Worm (Caenorhabditis elegans) whole organism, L3 larva: Measurements from ENCODE around the gene Y22D7AR.7.
A peak's percentile ranks its signal among the peaks of the same experiment; 100 is the strongest.

Experiments
- ZK546.5 ChIP-seq: sonication (generic microtip); optimal IDR thresholded peaks from 2 replicates; lab custom pipeline; 2017; ENCODE audit warnings: missing biosample characterization, missing genetic modification characterization
- aly-2 ChIP-seq: fragments of 150-350 bp; optimal IDR thresholded peaks from 2 replicates; lab custom pipeline; 2014; ENCODE audit warnings: missing biosample characterization, missing genetic modification characterization
- ama-1 ChIP-seq: fragments of 150-350 bp; optimal IDR thresholded peaks from 2 replicates; lab custom pipeline; 2018
- ceh-16 ChIP-seq: sonication (generic microtip); optimal IDR thresholded peaks from 2 replicates; lab custom pipeline; 2017; ENCODE audit warnings: missing biosample characterization, missing genetic modification characterization
- ceh-28 ChIP-seq: fragments of 150-350 bp; optimal IDR thresholded peaks from 2 replicates; lab custom pipeline; 2014; ENCODE audit warnings: missing biosample characterization, missing genetic modification reagents, missing genetic modification characterization
- ceh-9 ChIP-seq: sonication (generic microtip); optimal IDR thresholded peaks from 2 replicates; lab custom pipeline; 2018; ENCODE audit warnings: missing biosample characterization, missing genetic modification characterization
- egl-27 ChIP-seq: sonication (generic microtip); optimal IDR thresholded peaks from 4 replicates; lab custom pipeline; 2017; ENCODE audit warnings: missing biosample characterization, missing genetic modification reagents, missing genetic modification characterization
- elt-1 ChIP-seq: fragments of 150-350 bp; optimal IDR thresholded peaks from 2 replicates; lab custom pipeline; 2014; ENCODE audit warnings: missing biosample characterization, missing genetic modification characterization
- elt-3 ChIP-seq, 3 experiments: fragments of 150-350 bp in 1 of 3; sonication (generic microtip) in 2 of 3; optimal IDR thresholded peaks; 2 replicates in 2 of 3; 4 replicates in 1 of 3; lab custom pipeline; 2014 to 2017; ENCODE audit warnings: missing biosample characterization in 3 of 3, missing genetic modification characterization in 3 of 3
- eor-1 ChIP-seq, 2 experiments: fragments of 150-350 bp; optimal IDR thresholded peaks; 2 replicates each; lab custom pipeline; 2014 to 2018; ENCODE audit warnings: missing biosample characterization in 2 of 2, missing genetic modification characterization in 2 of 2
- fkh-10 ChIP-seq: sonication (generic microtip); optimal IDR thresholded peaks from 2 replicates; lab custom pipeline; 2017; ENCODE audit warnings: missing biosample characterization, missing genetic modification reagents, missing genetic modification characterization
- fos-1 ChIP-seq: fragments of 150-350 bp; optimal IDR thresholded peaks from 2 replicates; lab custom pipeline; 2014; ENCODE audit warnings: missing biosample characterization, missing genetic modification characterization
- hmg-11 ChIP-seq: sonication (generic microtip); optimal IDR thresholded peaks from 2 replicates; lab custom pipeline; 2016; ENCODE audit warnings: missing genetic modification characterization, missing compliant biosample characterization
- jun-1 ChIP-seq: fragments of 150-350 bp; optimal IDR thresholded peaks from 2 replicates; lab custom pipeline; 2014; ENCODE audit warnings: missing biosample characterization, missing genetic modification reagents, missing genetic modification characterization
- lin-39 ChIP-seq: fragments of 150-350 bp; optimal IDR thresholded peaks from 2 replicates; lab custom pipeline; 2018; ENCODE audit warnings: missing biosample characterization, missing genetic modification reagents, missing genetic modification characterization
- mdl-1 ChIP-seq: fragments of 150-350 bp; optimal IDR thresholded peaks from 2 replicates; lab custom pipeline; 2014; ENCODE audit warnings: missing biosample characterization, missing genetic modification characterization
- mml-1 ChIP-seq: fragments of 150-350 bp; sonication (generic microtip); optimal IDR thresholded peaks from 3 replicates; lab custom pipeline; 2014; ENCODE audit warnings: missing biosample characterization, missing genetic modification characterization
- nfya-1 ChIP-seq: sonication (generic microtip); optimal IDR thresholded peaks from 2 replicates; lab custom pipeline; 2017; ENCODE audit warnings: missing genetic modification characterization, mild to moderate bottlenecking, missing compliant biosample characterization, antibody characterized with exemption, moderate library complexity; ENCODE audit not compliant: insufficient read depth
- nhr-11 ChIP-seq: fragments of 150-350 bp; optimal IDR thresholded peaks from 2 replicates; lab custom pipeline; 2014; ENCODE audit warnings: missing biosample characterization, missing genetic modification characterization
- nhr-12 ChIP-seq: fragments of 150-350 bp; optimal IDR thresholded peaks from 2 replicates; lab custom pipeline; 2014; ENCODE audit warnings: missing biosample characterization, missing genetic modification characterization
- nhr-23 ChIP-seq: fragments of 150-350 bp; optimal IDR thresholded peaks from 2 replicates; lab custom pipeline; 2014; ENCODE audit warnings: missing biosample characterization, missing genetic modification reagents, missing genetic modification characterization
- nhr-237 ChIP-seq: fragments of 150-350 bp; optimal IDR thresholded peaks from 2 replicates; lab custom pipeline; 2014; ENCODE audit warnings: missing biosample characterization, missing genetic modification characterization
- nhr-25 ChIP-seq: sonication (generic microtip); optimal IDR thresholded peaks from 2 replicates; lab custom pipeline; 2017; ENCODE audit warnings: missing biosample characterization, missing genetic modification characterization
- nhr-28 ChIP-seq: fragments of 150-350 bp; optimal IDR thresholded peaks from 2 replicates; lab custom pipeline; 2014; ENCODE audit warnings: missing biosample characterization, missing genetic modification characterization
- nhr-43 ChIP-seq: sonication (generic microtip); optimal IDR thresholded peaks from 2 replicates; lab custom pipeline; 2016; ENCODE audit warnings: mild to moderate bottlenecking, missing genetic modification characterization, missing compliant biosample characterization; ENCODE audit not compliant: poor library complexity, severe bottlenecking
- nhr-76 ChIP-seq: fragments of 150-350 bp; sonication (generic microtip); optimal IDR thresholded peaks from 5 replicates; lab custom pipeline; 2014; ENCODE audit warnings: missing biosample characterization, missing genetic modification characterization
- nhr-77 ChIP-seq: fragments of 150-350 bp; optimal IDR thresholded peaks from 2 replicates; lab custom pipeline; 2014; ENCODE audit warnings: missing biosample characterization, missing genetic modification characterization
- pha-4 ChIP-seq: fragments of 150-350 bp; optimal IDR thresholded peaks from 2 replicates; lab custom pipeline; 2014; ENCODE audit warnings: missing biosample characterization, missing genetic modification reagents, missing genetic modification characterization
- pqm-1 ChIP-seq: fragments of 150-350 bp; optimal IDR thresholded peaks from 2 replicates; lab custom pipeline; 2017; ENCODE audit warnings: missing biosample characterization, missing genetic modification characterization, inconsistent platforms
- sea-2 ChIP-seq: fragments of 150-350 bp; sonication (generic microtip); optimal IDR thresholded peaks from 4 replicates; lab custom pipeline; 2014; ENCODE audit warnings: missing biosample characterization, missing genetic modification reagents, missing genetic modification characterization
- skn-1 ChIP-seq: fragments of 150-350 bp; optimal IDR thresholded peaks from 2 replicates; lab custom pipeline; 2014; ENCODE audit warnings: missing biosample characterization, missing genetic modification characterization
- snpc-4 ChIP-seq: fragments of 150-350 bp; optimal IDR thresholded peaks from 2 replicates; lab custom pipeline; 2014; ENCODE audit warnings: missing biosample characterization, missing genetic modification characterization
- zag-1 ChIP-seq: fragments of 150-350 bp; optimal IDR thresholded peaks from 2 replicates; lab custom pipeline; 2014; ENCODE audit warnings: missing biosample characterization, missing genetic modification characterization
- ztf-4 ChIP-seq: fragments of 150-350 bp; optimal IDR thresholded peaks from 2 replicates; lab custom pipeline; 2014; ENCODE audit warnings: missing biosample characterization, missing genetic modification characterization

Gene Y22D7AR.7

DNA sequence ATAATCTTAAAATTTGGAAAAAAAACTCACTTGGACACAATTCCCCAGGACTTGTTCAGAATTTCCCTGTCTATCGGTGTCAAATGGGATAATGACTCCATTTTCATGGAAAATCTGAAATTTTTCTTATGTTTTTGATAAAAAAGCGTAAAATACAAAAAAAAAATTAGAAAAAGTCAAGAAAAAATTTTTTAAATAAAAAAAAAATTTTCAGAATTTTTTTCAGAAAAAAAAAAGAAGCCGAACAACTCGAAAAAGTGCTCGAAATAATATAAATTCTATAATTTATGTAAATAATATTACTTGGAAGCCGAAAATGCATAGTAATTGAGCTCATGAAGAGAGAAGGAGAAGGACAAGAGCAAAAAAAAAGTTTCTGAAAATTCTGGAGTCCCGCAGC is 19.4 kb downstream of the Y22D7AR.7 start, which contains the start of gene glb-30:
Gene glb-30 (minus strand): TSS at position 101 of the 400 bp plus-strand sequence.
- TF ChIP-seq skn-1: no peak
- no peak for TF ChIP-seq snpc-4 (tag; lab: Kevin White, UChicago)
- TF ChIP-seq nfya-1 (tag; lab: Kevin White, UChicago): no peak
- no peak for TF ChIP-seq egl-27 (tag; lab: Kevin White, UChicago)
- no peak for TF ChIP-seq elt-1 (tag; lab: Kevin White, UChicago)
- TF ChIP-seq pqm-1 (tag; lab: Kevin White, UChicago): no peak
- TF ChIP-seq fos-1 (tag; lab: Kevin White, UChicago): no peak
- TF ChIP-seq fkh-10 (GFP tag; lab: Kevin White, UChicago): no peak
- TF ChIP-seq zag-1: no peak
- no peak for TF ChIP-seq hmg-11
- TF ChIP-seq aly-2 (tag; lab: Kevin White, UChicago): no peak
- no peak for TF ChIP-seq ZK546.5
- no peak for TF ChIP-seq sea-2
- TF ChIP-seq nhr-77 (tag; lab: Kevin White, UChicago): no peak
- no peak for TF ChIP-seq nhr-23 (tag; lab: Kevin White, UChicago)
- TF ChIP-seq nhr-43: no peak
- no peak for TF ChIP-seq nhr-237 (tag; lab: Kevin White, UChicago)

DNA sequence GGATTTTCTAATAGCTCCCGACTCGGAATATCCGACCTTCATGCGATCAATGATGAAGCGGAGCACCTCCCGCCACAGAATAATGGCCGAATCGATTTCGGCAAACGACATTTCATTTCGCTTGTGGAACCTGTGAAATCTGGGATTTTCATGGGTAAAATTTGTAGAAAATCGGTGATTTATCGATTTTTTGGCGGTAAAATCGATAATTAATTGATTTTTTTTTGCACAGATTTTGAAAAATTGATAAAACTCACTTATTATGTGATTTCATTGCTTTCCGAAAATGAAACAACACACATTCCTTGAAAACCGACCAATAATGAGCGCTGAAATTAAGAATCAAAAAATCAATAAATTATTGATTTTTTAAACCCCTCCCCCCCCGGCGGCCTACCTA is 21.0 kb downstream of the Y22D7AR.7 start:
- TF ChIP-seq ceh-28 (tag; lab: Kevin White, UChicago) (peak; percentile 76), jun-1 (no peak)

DNA sequence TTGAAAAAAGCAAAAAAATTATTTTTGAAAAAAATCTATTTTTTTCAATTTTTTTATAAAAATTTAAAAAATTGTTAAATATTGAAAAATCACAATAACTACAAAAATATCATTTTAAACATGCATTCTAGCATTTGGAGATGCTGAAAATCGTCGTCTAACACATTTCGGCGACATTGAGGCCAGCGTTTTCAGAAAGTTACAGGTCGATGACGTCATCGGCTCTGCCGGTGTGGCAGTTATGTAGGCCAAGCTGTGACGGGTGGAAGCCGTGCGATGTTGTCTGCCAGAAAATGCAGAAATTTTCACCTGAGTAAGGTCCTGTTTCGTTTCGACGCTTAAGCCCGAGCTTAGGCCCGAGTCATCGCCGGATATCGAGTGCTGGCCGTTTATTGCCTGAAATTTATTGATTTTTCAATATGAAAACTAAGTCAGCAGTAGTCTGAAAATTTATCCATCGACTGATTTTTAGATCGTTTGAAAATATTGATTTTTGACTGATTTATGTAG is 22.0 kb downstream of the Y22D7AR.7 start, which contains the start of gene Y22D7AR.3:
Gene Y22D7AR.3 (minus strand): TSS at position 51 of the 510 bp plus-strand sequence.
- TF ChIP-seq nhr-28 (no peak), eor-1 (tag; optimal IDR thresholded peaks at IDR 0.05; lab: Kevin White, UChicago) (no peak), mdl-1 (tag; lab: Kevin White, UChicago) (no peak), egl-27 (tag; lab: Kevin White, UChicago) (no peak), nhr-43 (no peak), sea-2 (no peak), elt-1 (tag; lab: Kevin White, UChicago) (no peak)

DNA sequence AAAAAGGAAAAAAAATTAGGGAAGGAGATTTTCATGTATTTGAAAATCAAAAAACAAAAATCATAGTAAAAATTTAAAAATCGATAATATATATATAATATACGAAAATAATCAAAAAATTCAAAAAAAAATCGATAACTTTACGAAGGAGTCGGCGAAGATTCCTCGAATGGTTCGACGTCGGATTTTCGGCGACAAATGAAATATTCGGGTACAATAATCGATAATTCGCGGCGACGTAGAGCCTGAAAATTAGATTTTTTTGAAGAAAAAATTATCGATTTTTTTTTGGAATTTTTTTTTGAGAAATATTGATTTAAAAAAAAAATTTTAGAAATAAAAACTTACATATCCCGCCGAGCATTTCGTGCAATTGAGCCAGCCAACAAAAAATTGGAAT is 22.5 kb downstream of the Y22D7AR.7 start:
- TF ChIP-seq ceh-16 (tag; lab: Kevin White, UChicago) (no peak), elt-3 (tag; optimal IDR thresholded peaks at IDR 0.05; lab: Kevin White, UChicago) (no peak), pha-4 (tag; lab: Kevin White, UChicago) (no peak), nhr-12 (no peak), ceh-28 (tag; lab: Kevin White, UChicago) (peak; percentile 60)

DNA sequence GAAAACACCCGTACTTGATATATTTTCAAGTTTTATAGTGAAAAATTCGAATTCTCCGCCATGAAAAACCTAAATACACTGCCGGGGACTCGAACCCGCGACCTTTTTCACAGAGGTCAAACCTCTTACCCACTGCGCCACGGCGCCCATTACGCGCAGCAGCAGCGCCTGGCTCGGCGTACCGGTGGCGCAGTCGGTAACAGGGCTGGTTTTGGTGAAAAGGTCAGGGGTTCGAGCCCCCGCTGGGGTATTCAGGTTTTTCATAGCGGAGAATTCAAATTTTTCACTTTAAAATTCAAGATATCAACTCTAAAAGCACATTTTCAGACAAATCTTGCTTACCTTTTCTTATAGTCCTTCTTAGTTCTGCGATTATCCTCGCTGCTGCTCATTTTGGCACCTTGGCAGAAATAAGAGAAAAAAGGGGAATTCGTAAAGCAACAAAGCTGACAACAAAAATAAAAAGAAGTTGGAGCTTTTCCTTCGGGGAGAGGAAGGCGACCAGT is 23.1 kb downstream of the Y22D7AR.7 start, which contains the start of gene Y22D7AL.16:
Gene Y22D7AL.16 (minus strand): TSS at position 456 of the 506 bp plus-strand sequence.
- TF ChIP-seq sea-2 (no peak), elt-1 (tag; lab: Kevin White, UChicago) (no peak), nhr-237 (tag; lab: Kevin White, UChicago) (no peak), fkh-10 (GFP tag; lab: Kevin White, UChicago) (no peak), skn-1 (no peak), pqm-1 (tag; lab: Kevin White, UChicago) (no peak)
- TF ChIP-seq, all 47 proteins: peak for 0

DNA sequence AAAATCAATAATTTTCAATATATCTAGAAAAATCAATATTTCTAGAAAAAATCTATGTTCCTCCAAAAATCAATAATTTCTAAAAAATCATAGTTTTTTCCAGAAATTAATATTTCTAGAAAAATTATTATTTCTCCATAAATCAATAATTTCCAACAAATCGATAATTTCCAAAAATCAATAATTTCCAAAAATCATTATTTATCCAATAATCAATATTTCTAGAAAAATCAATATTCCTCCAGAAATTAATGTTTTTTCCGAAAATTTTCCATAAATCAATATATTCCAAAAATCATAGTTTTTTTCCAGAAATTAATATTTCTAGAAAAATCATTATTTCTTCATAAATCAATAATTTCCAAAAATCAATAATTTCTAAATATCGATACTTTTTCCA is 24.8 kb downstream of the Y22D7AR.7 start:
- TF ChIP-seq ceh-28 (tag; lab: Kevin White, UChicago): peak; percentile 95
- TF ChIP-seq nhr-25 (tag; lab: Kevin White, UChicago): no peak

DNA sequence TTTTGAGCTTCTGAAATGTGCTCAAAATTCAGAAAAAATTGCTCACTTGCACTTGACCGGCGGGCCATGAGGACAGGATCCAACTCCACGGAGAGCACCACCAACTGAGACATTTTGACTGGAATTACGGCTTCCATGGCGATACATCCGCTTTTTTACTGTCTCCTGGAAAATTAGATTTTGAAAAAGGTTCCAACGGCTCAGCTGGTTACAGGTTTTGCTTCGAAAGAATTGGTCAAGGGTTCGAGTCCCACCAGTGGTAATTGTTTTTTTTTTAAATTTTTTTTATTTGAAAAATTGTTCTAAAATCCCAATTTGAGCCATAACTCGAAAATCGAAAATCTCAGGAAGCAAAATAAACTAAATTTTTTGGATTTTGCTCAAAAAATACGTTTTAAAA is 25.5 kb downstream of the Y22D7AR.7 start:
- no peak for TF ChIP-seq hmg-11
- TF ChIP-seq lin-39 (tag; lab: Kevin White, UChicago): no peak
- no peak for TF ChIP-seq nhr-11 (tag; lab: Kevin White, UChicago)
- TF ChIP-seq mml-1 (tag; lab: Kevin White, UChicago): no peak
- TF ChIP-seq nhr-43: no peak
- TF ChIP-seq ama-1 (lab: Kevin White, UChicago): no peak
- TF ChIP-seq ceh-9: no peak
- TF ChIP-seq nhr-76: no peak
- TF ChIP-seq ztf-4 (tag; lab: Kevin White, UChicago): no peak
- TF ChIP-seq sea-2: no peak
